Worm (Caenorhabditis elegans): ENCODE results near the gene cpi-1.

The cpi-1 gene

DNA sequence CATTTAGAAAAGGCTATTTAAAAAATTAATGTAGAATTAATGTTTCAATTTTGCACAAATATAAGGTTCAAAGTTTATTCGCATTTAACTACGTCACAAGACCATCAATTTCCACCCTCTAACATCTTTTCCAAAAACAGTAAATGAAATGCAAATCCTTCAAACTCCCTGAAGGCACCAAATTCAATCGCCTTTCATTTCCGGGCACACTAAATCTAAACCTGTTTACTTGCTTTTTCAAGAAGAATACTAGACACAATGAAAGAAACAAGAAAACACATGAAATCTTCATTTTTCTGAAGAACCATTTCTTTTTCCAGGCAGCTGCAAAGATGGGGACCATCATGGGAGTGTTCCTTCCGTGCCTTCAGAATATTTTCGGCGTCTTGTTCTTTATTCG is 28.3 kb downstream of the cpi-1 start:
- TF ChIP-seq ztf-23 (GFP tag; IDR thresholded peaks at IDR 0.05) (no peak), tab-1 (GFP tag; IDR thresholded peaks at IDR 0.05) (no peak), T22C8.4 (GFP tag; IDR thresholded peaks at IDR 0.05) (no peak), flt-1 (GFP tag; IDR thresholded peaks at IDR 0.05) (no peak), cog-1 (tag; optimal IDR thresholded peaks at IDR 0.05) (no peak), ref-1 (GFP tag; conservative IDR thresholded peaks at IDR 0.05) (no peak), ztf-29 (GFP tag; IDR thresholded peaks at IDR 0.05) (no peak), med-1 (GFP tag; optimal IDR thresholded peaks at IDR 0.05; ENCODE audit: insufficient read depth) (no peak), klf-2 (GFP tag; conservative IDR thresholded peaks at IDR 0.05) (no peak)

DNA sequence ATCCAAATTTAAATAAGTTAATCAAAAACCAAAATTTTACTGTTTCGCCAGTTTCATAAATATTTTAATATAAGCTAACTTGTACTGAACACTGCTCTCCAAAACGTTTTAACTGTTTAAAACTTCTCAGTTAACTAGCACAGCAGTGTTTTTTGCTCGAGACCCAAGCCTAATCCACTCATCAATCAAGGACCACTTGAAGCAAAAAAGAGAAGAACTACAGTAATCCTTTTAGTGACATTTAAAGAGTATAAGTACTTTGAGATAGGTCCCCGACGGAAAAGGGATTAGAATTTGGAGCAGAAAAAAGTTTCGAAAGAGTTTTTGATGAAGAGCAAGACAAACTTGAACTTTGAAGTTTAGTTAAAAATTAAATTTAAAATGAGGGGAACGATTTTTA is 28.8 kb downstream of the cpi-1 start:
- TF ChIP-seq tab-1 (GFP tag; IDR thresholded peaks at IDR 0.05): no peak
- no peak for TF ChIP-seq ztf-23 (GFP tag; IDR thresholded peaks at IDR 0.05)
- no peak for TF ChIP-seq klf-2 (GFP tag; conservative IDR thresholded peaks at IDR 0.05)
- no peak for TF ChIP-seq ztf-29 (GFP tag; IDR thresholded peaks at IDR 0.05)

DNA sequence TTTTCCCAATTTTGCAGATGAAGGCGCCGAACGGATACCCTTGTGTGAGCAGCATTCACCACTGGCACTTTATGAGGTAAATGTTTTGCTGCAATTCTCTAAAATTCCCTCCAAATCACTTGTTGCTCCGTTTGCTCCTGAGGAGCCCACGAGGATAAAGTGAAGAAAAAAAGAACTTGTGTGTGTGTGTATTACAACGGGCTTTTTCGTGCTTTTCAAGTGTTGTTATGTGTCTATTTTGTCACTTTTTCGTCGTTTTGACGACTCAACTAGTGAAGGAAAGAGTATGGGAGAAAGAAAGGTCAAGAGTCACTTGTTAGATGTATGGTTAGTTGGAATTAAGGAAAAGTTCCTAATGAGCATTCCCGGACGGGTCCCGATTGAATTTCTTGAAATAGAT is 31.4 kb downstream of the cpi-1 start:
- TF ChIP-seq tab-1 (GFP tag; IDR thresholded peaks at IDR 0.05) (no peak), flt-1 (GFP tag; IDR thresholded peaks at IDR 0.05) (no peak), ztf-29 (GFP tag; IDR thresholded peaks at IDR 0.05) (no peak), cog-1 (tag; optimal IDR thresholded peaks at IDR 0.05) (no peak), med-1 (GFP tag; optimal IDR thresholded peaks at IDR 0.05; ENCODE audit: insufficient read depth) (no peak), ref-1 (GFP tag; conservative IDR thresholded peaks at IDR 0.05) (no peak), T22C8.4 (GFP tag; IDR thresholded peaks at IDR 0.05) (no peak), klf-2 (GFP tag; conservative IDR thresholded peaks at IDR 0.05) (no peak), ztf-23 (GFP tag; IDR thresholded peaks at IDR 0.05) (no peak)

DNA sequence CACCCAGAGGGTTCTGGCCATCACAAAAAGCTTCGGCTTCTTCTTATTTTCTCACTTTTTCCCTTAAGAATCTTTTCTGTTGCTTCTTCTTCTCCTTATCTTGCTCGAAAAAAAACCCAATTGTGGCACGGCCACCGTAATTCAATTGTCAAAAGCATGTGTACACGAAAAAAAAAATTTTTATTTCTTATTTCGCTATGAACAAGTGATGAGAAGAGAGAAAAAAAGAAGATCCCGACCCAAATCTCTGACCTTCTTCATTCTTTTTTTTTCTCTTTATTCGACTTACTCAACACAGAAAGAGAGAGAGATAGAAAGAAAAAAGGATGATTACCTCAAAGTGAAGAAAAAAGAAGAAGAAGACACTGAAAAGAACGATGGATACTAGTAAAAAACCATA is 32.6 kb downstream of the cpi-1 start:
- TF ChIP-seq ref-1 (GFP tag; conservative IDR thresholded peaks at IDR 0.05): no peak
- no peak for TF ChIP-seq tab-1 (GFP tag; IDR thresholded peaks at IDR 0.05)
- no peak for TF ChIP-seq T22C8.4 (GFP tag; IDR thresholded peaks at IDR 0.05)
- no peak for TF ChIP-seq flt-1 (GFP tag; IDR thresholded peaks at IDR 0.05)

DNA sequence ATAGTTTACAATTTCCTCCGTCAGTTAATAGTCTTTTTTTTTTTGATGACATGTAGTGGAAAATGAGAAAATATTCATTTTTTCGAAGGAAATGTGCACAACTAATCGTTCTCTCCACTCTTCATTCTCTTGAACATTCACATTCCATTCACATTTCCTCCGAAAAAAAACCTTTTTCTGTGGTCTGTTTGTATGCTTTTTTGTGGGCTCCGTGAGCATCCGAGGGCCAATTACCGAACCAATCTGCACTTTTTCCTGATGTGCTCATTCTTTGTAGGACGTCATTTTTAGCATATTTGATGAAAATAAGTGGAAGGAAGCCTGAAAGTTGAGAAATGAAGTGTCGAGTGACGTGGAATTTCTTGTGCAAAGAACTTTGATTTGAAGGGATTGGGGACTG is 33.8 kb downstream of the cpi-1 start:
- no peak for TF ChIP-seq cog-1 (tag; optimal IDR thresholded peaks at IDR 0.05)

DNA sequence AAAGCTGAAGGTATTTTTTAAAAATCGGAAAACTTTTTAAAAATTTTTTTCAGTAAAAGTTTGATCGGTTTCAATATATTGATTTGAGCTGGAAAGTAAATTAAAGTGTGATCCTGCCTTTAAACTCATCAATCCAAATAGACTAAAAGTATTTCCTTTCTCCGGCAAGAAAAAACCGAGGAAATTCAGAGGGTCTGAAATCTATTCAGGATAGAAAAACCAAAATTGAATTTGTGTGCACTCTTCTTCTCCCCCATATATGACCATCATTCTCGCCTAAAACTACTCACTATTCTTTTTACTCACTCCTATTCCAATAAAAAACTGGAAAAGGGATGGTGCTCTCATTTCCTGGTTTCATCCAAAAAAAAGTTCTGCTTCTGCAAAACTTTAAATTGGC is 38.6 kb downstream of the cpi-1 start:
- TF ChIP-seq ztf-29 (GFP tag; IDR thresholded peaks at IDR 0.05) (no peak), cog-1 (tag; optimal IDR thresholded peaks at IDR 0.05) (no peak), klf-2 (GFP tag; conservative IDR thresholded peaks at IDR 0.05) (no peak), ref-1 (GFP tag; conservative IDR thresholded peaks at IDR 0.05) (no peak), med-1 (GFP tag; optimal IDR thresholded peaks at IDR 0.05; ENCODE audit: insufficient read depth) (no peak), ztf-23 (GFP tag; IDR thresholded peaks at IDR 0.05) (no peak), flt-1 (GFP tag; IDR thresholded peaks at IDR 0.05) (no peak), tab-1 (GFP tag; IDR thresholded peaks at IDR 0.05) (no peak), T22C8.4 (GFP tag; IDR thresholded peaks at IDR 0.05) (no peak)

DNA sequence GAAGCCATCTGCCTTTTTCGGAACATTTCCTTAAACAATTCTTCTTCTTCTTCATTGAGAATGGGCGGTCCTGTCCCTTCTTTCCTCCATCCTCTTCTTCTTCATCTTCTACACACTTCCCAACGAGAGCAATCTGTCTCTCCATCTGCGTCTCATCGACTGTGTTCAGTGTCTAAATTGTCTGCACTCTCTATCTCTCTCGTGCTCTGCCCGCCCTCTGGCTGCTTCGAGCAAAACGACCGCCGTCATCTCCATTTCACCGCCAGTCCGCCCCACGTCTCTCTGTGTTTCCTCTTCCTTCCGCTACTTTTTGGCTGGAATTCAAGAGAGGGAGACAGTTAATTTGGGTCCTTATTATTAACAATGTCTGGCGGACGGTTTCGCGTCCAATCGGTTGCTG is 40.0 kb downstream of the cpi-1 start:
- TF ChIP-seq med-1 (GFP tag; optimal IDR thresholded peaks at IDR 0.05; ENCODE audit: insufficient read depth) (no peak), T22C8.4 (GFP tag; IDR thresholded peaks at IDR 0.05) (no peak), ztf-23 (GFP tag; IDR thresholded peaks at IDR 0.05) (no peak), cog-1 (tag; optimal IDR thresholded peaks at IDR 0.05) (no peak), ztf-29 (GFP tag; IDR thresholded peaks at IDR 0.05) (no peak)

DNA sequence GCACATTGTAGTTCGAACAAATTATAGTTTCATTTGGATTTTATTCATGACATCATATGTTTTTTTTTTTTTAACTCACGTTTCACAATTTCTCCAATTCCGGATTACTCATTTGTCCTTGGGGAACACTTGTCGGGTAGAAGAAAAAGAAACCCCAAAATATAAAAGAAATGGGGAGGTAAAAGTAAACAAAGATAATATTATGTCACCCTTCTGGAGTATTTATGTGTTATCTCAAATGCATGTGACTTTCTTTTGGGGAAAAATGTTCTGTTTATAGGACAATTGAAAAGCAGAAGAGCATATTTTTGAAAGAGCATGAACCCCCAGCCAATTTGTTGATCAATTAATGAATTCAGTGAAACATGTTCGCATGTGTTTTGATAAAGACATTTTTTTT is 41.6 kb downstream of the cpi-1 start:
- TF ChIP-seq ztf-23 (GFP tag; IDR thresholded peaks at IDR 0.05): no peak
- no peak for TF ChIP-seq ref-1 (GFP tag; conservative IDR thresholded peaks at IDR 0.05)
- no peak for TF ChIP-seq cog-1 (tag; optimal IDR thresholded peaks at IDR 0.05)
- TF ChIP-seq ztf-29 (GFP tag; IDR thresholded peaks at IDR 0.05): no peak
- TF ChIP-seq med-1 (GFP tag; optimal IDR thresholded peaks at IDR 0.05; ENCODE audit: insufficient read depth): no peak
- TF ChIP-seq T22C8.4 (GFP tag; IDR thresholded peaks at IDR 0.05): no peak
- no peak for TF ChIP-seq tab-1 (GFP tag; IDR thresholded peaks at IDR 0.05)
- TF ChIP-seq flt-1 (GFP tag; IDR thresholded peaks at IDR 0.05): no peak
- no peak for TF ChIP-seq klf-2 (GFP tag; conservative IDR thresholded peaks at IDR 0.05)

DNA sequence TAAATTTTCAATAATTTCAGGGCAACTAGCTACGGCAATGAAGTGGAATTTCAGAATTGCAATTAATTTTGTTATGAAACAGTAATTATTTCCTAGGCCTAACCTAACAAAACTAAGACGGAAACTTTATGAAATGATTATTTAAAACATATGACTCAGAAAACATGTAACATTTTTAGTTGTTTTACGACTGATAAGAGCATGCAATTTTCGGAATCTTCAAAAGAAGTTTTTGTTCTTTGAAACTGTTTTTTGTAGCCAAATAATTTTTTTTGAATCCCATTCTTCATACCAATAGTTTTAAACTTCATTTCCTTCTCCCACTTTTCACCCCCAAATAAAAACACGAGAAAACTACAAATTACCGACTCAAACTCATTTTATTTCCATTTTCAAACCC is 44.4 kb downstream of the cpi-1 start:
- TF ChIP-seq ref-1 (GFP tag; conservative IDR thresholded peaks at IDR 0.05): no peak
- no peak for TF ChIP-seq klf-2 (GFP tag; conservative IDR thresholded peaks at IDR 0.05)
- TF ChIP-seq ztf-23 (GFP tag; IDR thresholded peaks at IDR 0.05): no peak
- TF ChIP-seq ztf-29 (GFP tag; IDR thresholded peaks at IDR 0.05): no peak
- no peak for TF ChIP-seq tab-1 (GFP tag; IDR thresholded peaks at IDR 0.05)
- no peak for TF ChIP-seq med-1 (GFP tag; optimal IDR thresholded peaks at IDR 0.05; ENCODE audit: insufficient read depth)
- TF ChIP-seq cog-1 (tag; optimal IDR thresholded peaks at IDR 0.05): no peak
- TF ChIP-seq flt-1 (GFP tag; IDR thresholded peaks at IDR 0.05): no peak
- TF ChIP-seq T22C8.4 (GFP tag; IDR thresholded peaks at IDR 0.05): no peak

DNA sequence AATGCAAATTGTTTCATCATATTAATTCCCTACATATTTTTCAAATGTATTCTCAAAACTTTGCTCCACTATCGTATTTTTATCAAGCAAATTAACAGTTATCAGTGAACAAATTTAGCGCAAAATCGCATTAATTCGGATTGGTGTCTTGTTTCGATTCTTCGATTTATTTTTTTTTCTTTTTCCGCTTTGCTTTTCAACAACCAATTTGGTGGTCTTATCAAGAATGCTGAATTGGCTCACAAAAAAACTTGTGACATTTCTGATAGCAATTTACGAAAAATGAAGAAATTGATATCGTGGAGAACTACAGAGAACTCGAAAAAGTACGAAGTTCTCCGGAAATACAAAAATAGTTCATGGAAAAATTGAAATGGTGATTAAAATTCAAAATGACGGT is 45.0 kb downstream of the cpi-1 start:
- TF ChIP-seq ref-1 (GFP tag; conservative IDR thresholded peaks at IDR 0.05) (no peak), cog-1 (tag; optimal IDR thresholded peaks at IDR 0.05) (no peak), klf-2 (GFP tag; conservative IDR thresholded peaks at IDR 0.05) (no peak), flt-1 (GFP tag; IDR thresholded peaks at IDR 0.05) (no peak), T22C8.4 (GFP tag; IDR thresholded peaks at IDR 0.05) (no peak), med-1 (GFP tag; optimal IDR thresholded peaks at IDR 0.05; ENCODE audit: insufficient read depth) (no peak)

DNA sequence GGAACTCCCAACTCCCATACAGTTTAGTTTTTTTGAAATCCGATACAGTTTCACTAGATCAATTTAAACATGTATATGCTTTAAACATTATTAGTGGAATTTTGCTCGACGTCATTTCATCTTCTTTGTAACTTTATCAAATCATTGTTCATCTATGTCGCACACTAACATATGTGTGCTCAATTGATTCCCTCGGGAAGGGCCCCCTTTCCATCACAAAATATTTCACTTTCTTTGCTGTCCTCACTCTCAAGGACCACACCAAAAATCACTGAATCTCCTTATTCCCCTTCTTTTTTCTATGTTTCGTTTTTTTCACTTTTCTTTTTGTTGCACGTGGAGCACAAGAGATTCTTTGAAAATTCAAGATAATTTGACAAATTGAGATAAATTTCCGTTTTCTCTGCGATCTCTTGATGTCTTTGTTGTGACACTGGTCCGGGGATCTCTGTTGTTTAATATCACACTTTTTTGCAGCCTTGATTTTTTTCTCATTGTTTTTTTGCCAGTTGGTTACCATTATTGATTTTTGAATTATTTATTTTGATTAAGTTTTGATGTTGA is 46.2 kb downstream of the cpi-1 start:
- TF ChIP-seq tab-1 (GFP tag; IDR thresholded peaks at IDR 0.05) (no peak), T22C8.4 (GFP tag; IDR thresholded peaks at IDR 0.05) (no peak), med-1 (GFP tag; optimal IDR thresholded peaks at IDR 0.05; ENCODE audit: insufficient read depth) (no peak), ztf-29 (GFP tag; IDR thresholded peaks at IDR 0.05) (no peak), flt-1 (GFP tag; IDR thresholded peaks at IDR 0.05) (no peak), klf-2 (GFP tag; conservative IDR thresholded peaks at IDR 0.05) (no peak), ztf-23 (GFP tag; IDR thresholded peaks at IDR 0.05) (no peak), ref-1 (GFP tag; conservative IDR thresholded peaks at IDR 0.05) (no peak), cog-1 (tag; optimal IDR thresholded peaks at IDR 0.05) (no peak)

All from whole organism, midembryonic.